Worm (Caenorhabditis elegans) whole organism, L2 larva: ENCODE measurements around the gene T18D3.1.
A peak's percentile ranks its signal among the peaks of the same experiment; 100 is the strongest.

Source experiments
- C34F6.9 ChIP-seq: fragments of 150-350 bp; optimal IDR thresholded peaks from 2 replicates; lab custom pipeline; 2014; ENCODE audit warnings: missing biosample characterization, missing genetic modification characterization
- F13H6.1 ChIP-seq: sonication (generic microtip); optimal IDR thresholded peaks from 2 replicates; lab custom pipeline; 2016; ENCODE audit warnings: missing genetic modification characterization, missing compliant biosample characterization
- R02D3.7 ChIP-seq: fragments of 150-350 bp; optimal IDR thresholded peaks from 2 replicates; lab custom pipeline; 2014; ENCODE audit warnings: missing biosample characterization, missing genetic modification characterization
- Y55F3AM.14 ChIP-seq: fragments of 200-800 bp; sonication (Bioruptor generic); optimal IDR thresholded peaks from 2 replicates; lab custom pipeline; 2018; ENCODE audit warnings: mild to moderate bottlenecking, missing genetic modification characterization, missing compliant biosample characterization
- ZK546.5 ChIP-seq: sonication (generic microtip); optimal IDR thresholded peaks from 2 replicates; lab custom pipeline; 2017; ENCODE audit warnings: missing biosample characterization, missing genetic modification characterization
- alr-1 ChIP-seq: fragments of 150-350 bp; optimal IDR thresholded peaks from 2 replicates; lab custom pipeline; 2014; ENCODE audit warnings: missing biosample characterization, missing genetic modification characterization
- aly-2 ChIP-seq: fragments of 150-350 bp; optimal IDR thresholded peaks from 2 replicates; lab custom pipeline; 2014; ENCODE audit warnings: missing biosample characterization, missing genetic modification characterization
- ama-1 ChIP-seq: fragments of 150-350 bp; optimal IDR thresholded peaks from 2 replicates; lab custom pipeline; 2018; ENCODE audit warnings: inconsistent platforms
- blmp-1 ChIP-seq: sonication (generic microtip); optimal IDR thresholded peaks from 2 replicates; lab custom pipeline; 2017; ENCODE audit warnings: missing genetic modification characterization, mild to moderate bottlenecking, missing compliant biosample characterization, antibody characterized with exemption, moderate library complexity; ENCODE audit not compliant: insufficient read depth
- ceh-16 ChIP-seq: fragments of 150-350 bp; optimal IDR thresholded peaks from 2 replicates; lab custom pipeline; 2014; ENCODE audit warnings: missing biosample characterization, missing genetic modification characterization
- ceh-82 ChIP-seq: fragments of 150-350 bp; optimal IDR thresholded peaks from 2 replicates; lab custom pipeline; 2014; ENCODE audit warnings: missing biosample characterization, missing genetic modification characterization
- crh-2 ChIP-seq: sonication (generic microtip); optimal IDR thresholded peaks from 2 replicates; lab custom pipeline; 2017; ENCODE audit warnings: missing biosample characterization, missing genetic modification characterization
- dmd-4 ChIP-seq: sonication (generic microtip); optimal IDR thresholded peaks from 2 replicates; lab custom pipeline; 2017; ENCODE audit warnings: missing biosample characterization, missing genetic modification characterization
- egl-27 ChIP-seq: sonication (generic microtip); optimal IDR thresholded peaks from 3 replicates; lab custom pipeline; 2017; ENCODE audit warnings: missing biosample characterization, missing genetic modification reagents, missing genetic modification characterization
- elt-1 ChIP-seq: fragments of 150-350 bp; optimal IDR thresholded peaks from 2 replicates; lab custom pipeline; 2014; ENCODE audit warnings: missing biosample characterization, missing genetic modification characterization
- elt-3 ChIP-seq: sonication (generic microtip); optimal IDR thresholded peaks from 2 replicates; lab custom pipeline; 2017; ENCODE audit warnings: missing biosample characterization, missing genetic modification characterization
- fos-1 ChIP-seq: fragments of 150-350 bp; optimal IDR thresholded peaks from 2 replicates; lab custom pipeline; 2014; ENCODE audit warnings: missing biosample characterization, missing genetic modification characterization
- gmeb-1 ChIP-seq: fragments of 150-350 bp; optimal IDR thresholded peaks from 2 replicates; lab custom pipeline; 2014; ENCODE audit warnings: missing biosample characterization, missing genetic modification characterization
- lin-11 ChIP-seq: fragments of 150-350 bp; sonication (generic microtip); optimal IDR thresholded peaks from 2 replicates; lab custom pipeline; 2014; ENCODE audit warnings: missing biosample characterization, missing genetic modification characterization, inconsistent platforms, mixed read lengths
- lin-13 ChIP-seq: fragments of 150-350 bp; optimal IDR thresholded peaks from 2 replicates; lab custom pipeline; 2014; ENCODE audit warnings: missing biosample characterization, missing genetic modification reagents, missing genetic modification characterization
- lin-39 ChIP-seq: fragments of 150-350 bp; optimal IDR thresholded peaks from 2 replicates; lab custom pipeline; 2014; ENCODE audit warnings: missing biosample characterization, missing genetic modification reagents, missing genetic modification characterization
- lsy-2 ChIP-seq, 2 experiments: fragments of 150-350 bp in 1 of 2; sonication (generic microtip) in 1 of 2; optimal IDR thresholded peaks; 2 replicates each; lab custom pipeline; 2014 to 2017; ENCODE audit warnings: missing biosample characterization in 2 of 2, missing genetic modification characterization in 2 of 2
- mab-5 ChIP-seq: fragments of 150-350 bp; optimal IDR thresholded peaks from 2 replicates; lab custom pipeline; 2014; ENCODE audit warnings: missing biosample characterization, missing genetic modification characterization
- mbf-1 ChIP-seq: sonication (generic microtip); optimal IDR thresholded peaks from 2 replicates; lab custom pipeline; 2017; ENCODE audit warnings: missing biosample characterization, missing genetic modification characterization
- mdl-1 ChIP-seq, 2 experiments: fragments of 150-350 bp in 1 of 2; sonication (generic microtip) in 1 of 2; optimal IDR thresholded peaks; 2 replicates each; lab custom pipeline; 2017; ENCODE audit warnings: missing biosample characterization in 2 of 2, missing genetic modification characterization in 2 of 2
- nhr-10 ChIP-seq: sonication (generic microtip); optimal IDR thresholded peaks from 2 replicates; lab custom pipeline; 2017; ENCODE audit warnings: missing biosample characterization, missing genetic modification characterization
- nhr-11 ChIP-seq: fragments of 150-350 bp; optimal IDR thresholded peaks from 2 replicates; lab custom pipeline; 2014; ENCODE audit warnings: missing biosample characterization, missing genetic modification characterization
- nhr-12 ChIP-seq: fragments of 150-350 bp; optimal IDR thresholded peaks from 2 replicates; lab custom pipeline; 2014; ENCODE audit warnings: missing biosample characterization, missing genetic modification characterization
- nhr-129 ChIP-seq: fragments of 150-350 bp; optimal IDR thresholded peaks from 2 replicates; lab custom pipeline; 2014; ENCODE audit warnings: missing biosample characterization, missing genetic modification characterization
- nhr-21 ChIP-seq: fragments of 150-350 bp; optimal IDR thresholded peaks from 2 replicates; lab custom pipeline; 2014; ENCODE audit warnings: missing biosample characterization, missing genetic modification characterization
- nhr-23 ChIP-seq: fragments of 150-350 bp; optimal IDR thresholded peaks from 2 replicates; lab custom pipeline; 2014; ENCODE audit warnings: missing biosample characterization, missing genetic modification reagents, missing genetic modification characterization
- nhr-237 ChIP-seq: fragments of 150-350 bp; optimal IDR thresholded peaks from 2 replicates; lab custom pipeline; 2014; ENCODE audit warnings: missing biosample characterization, missing genetic modification characterization
- nhr-25 ChIP-seq: fragments of 150-350 bp; sonication (generic microtip); optimal IDR thresholded peaks from 3 replicates; lab custom pipeline; 2014; ENCODE audit warnings: missing biosample characterization, missing genetic modification characterization
- nhr-6 ChIP-seq: fragments of 150-350 bp; optimal IDR thresholded peaks from 2 replicates; lab custom pipeline; 2014; ENCODE audit warnings: missing biosample characterization, missing genetic modification characterization
- nhr-77 ChIP-seq: fragments of 150-350 bp; optimal IDR thresholded peaks from 2 replicates; lab custom pipeline; 2014; ENCODE audit warnings: missing biosample characterization, missing genetic modification characterization
- peb-1 ChIP-seq: fragments of 150-350 bp; optimal IDR thresholded peaks from 2 replicates; lab custom pipeline; 2014; ENCODE audit warnings: missing biosample characterization, missing genetic modification characterization
- sem-4 ChIP-seq: fragments of 150-350 bp; optimal IDR thresholded peaks from 2 replicates; lab custom pipeline; 2014; ENCODE audit warnings: missing biosample characterization, missing genetic modification reagents, missing genetic modification characterization
- skn-1 ChIP-seq: sonication (generic microtip); optimal IDR thresholded peaks from 2 replicates; lab custom pipeline; 2017; ENCODE audit warnings: missing biosample characterization, missing genetic modification characterization
- sma-3 ChIP-seq: sonication (generic microtip); optimal IDR thresholded peaks from 2 replicates; lab custom pipeline; 2016; ENCODE audit warnings: missing genetic modification reagents, missing genetic modification characterization, missing compliant biosample characterization
- sma-9 ChIP-seq, 2 experiments: fragments of 150-350 bp in 1 of 2; sonication (generic microtip) in 1 of 2; optimal IDR thresholded peaks; 2 replicates each; lab custom pipeline; 2014 to 2016; ENCODE audit warnings: missing genetic modification characterization in 2 of 2, mild to moderate bottlenecking in 1 of 2, missing biosample characterization in 1 of 2, missing compliant biosample characterization in 1 of 2, missing genetic modification reagents in 1 of 2, moderate library complexity in 1 of 2
- snpc-4 ChIP-seq: fragments of 150-350 bp; optimal IDR thresholded peaks from 2 replicates; lab custom pipeline; 2014; ENCODE audit warnings: missing biosample characterization, missing genetic modification characterization
- unc-39 ChIP-seq: fragments of 150-350 bp; optimal IDR thresholded peaks from 2 replicates; lab custom pipeline; 2014; ENCODE audit warnings: missing biosample characterization, missing genetic modification characterization
- unc-55 ChIP-seq: fragments of 150-350 bp; sonication (generic microtip); optimal IDR thresholded peaks from 3 replicates; lab custom pipeline; 2014; ENCODE audit warnings: missing biosample characterization, missing genetic modification reagents, missing genetic modification characterization
- unc-62 ChIP-seq: fragments of 150-350 bp; optimal IDR thresholded peaks from 2 replicates; lab custom pipeline; 2014; ENCODE audit warnings: missing biosample characterization, missing genetic modification reagents, missing genetic modification characterization
- zag-1 ChIP-seq: fragments of 150-350 bp; optimal IDR thresholded peaks from 2 replicates; lab custom pipeline; 2014; ENCODE audit warnings: missing biosample characterization, missing genetic modification characterization
- ztf-1 ChIP-seq: fragments of 200-800 bp; sonication (Bioruptor generic); conservative IDR thresholded peaks from 2 replicates; pipeline ENCODE4 v1.3.6; 2022; ENCODE audit warnings: missing genetic modification characterization, missing compliant biosample characterization
- ztf-4 ChIP-seq: fragments of 150-350 bp; optimal IDR thresholded peaks from 2 replicates; lab custom pipeline; 2014; ENCODE audit warnings: missing biosample characterization, missing genetic modification characterization

Gene T18D3.1

DNA sequence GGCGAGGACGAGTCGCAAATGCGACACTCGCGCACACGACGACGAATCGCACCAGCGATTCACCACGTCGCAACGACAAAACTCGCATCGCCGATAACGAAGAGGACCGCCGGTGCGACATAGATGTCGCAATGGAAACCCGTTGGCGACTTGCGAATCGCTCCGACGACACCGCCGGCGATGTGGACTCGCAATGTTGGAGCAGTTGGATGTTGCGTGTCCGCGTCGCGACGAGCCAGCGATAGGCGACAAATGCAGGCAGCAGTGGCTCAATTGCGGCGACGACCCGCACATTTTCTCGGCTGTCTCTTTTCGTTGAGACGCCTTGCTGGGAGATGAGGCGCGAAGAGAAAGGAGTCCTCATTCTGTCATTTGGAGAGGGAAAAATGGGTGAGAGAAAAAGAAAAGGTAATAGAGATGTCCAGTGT is 2.4 kb upstream of the T18D3.1 start:
- TF ChIP-seq unc-62 (GFP tag; lab: Kevin White, UChicago): no peak
- peak; percentile 47 for TF ChIP-seq F13H6.1 (tag; lab: Kevin White, UChicago)
- peak; percentile 64 for TF ChIP-seq unc-55 (GFP tag; lab: Kevin White, UChicago)
- TF ChIP-seq aly-2 (tag; lab: Kevin White, UChicago): no peak
- TF ChIP-seq sem-4: peak; percentile 28
- peak; percentile 35 for TF ChIP-seq C34F6.9 (tag; lab: Kevin White, UChicago)
- no peak for TF ChIP-seq crh-2 (tag; lab: Kevin White, UChicago)
- no peak for TF ChIP-seq lin-11
- TF ChIP-seq ama-1 (lab: Kevin White, UChicago): no peak
- no peak for TF ChIP-seq Y55F3AM.14 (GFP tag; lab: Kevin White, UChicago)
- no peak for TF ChIP-seq nhr-12 (tag; lab: Kevin White, UChicago)
- TF ChIP-seq dmd-4 (tag; lab: Kevin White, UChicago): no peak
- no peak for TF ChIP-seq nhr-23 (tag; lab: Kevin White, UChicago)
- TF ChIP-seq sma-9 (GFP tag; optimal IDR thresholded peaks at IDR 0.05; lab: Kevin White, UChicago): peak; percentile 3
- TF ChIP-seq sma-9 (tag; optimal IDR thresholded peaks at IDR 0.05; lab: Kevin White, UChicago): no peak
- no peak for TF ChIP-seq lin-39 (tag; lab: Kevin White, UChicago)
- no peak for TF ChIP-seq mbf-1 (tag; lab: Kevin White, UChicago)
- no peak for TF ChIP-seq ztf-1
- TF ChIP-seq nhr-129 (tag; lab: Kevin White, UChicago): peak; percentile 60
- no peak for TF ChIP-seq ceh-82 (tag; lab: Kevin White, UChicago)
- TF ChIP-seq fos-1 (tag; lab: Kevin White, UChicago): peak; percentile 31
- TF ChIP-seq elt-1 (tag; lab: Kevin White, UChicago): no peak
- TF ChIP-seq lsy-2 (tag; optimal IDR thresholded peaks at IDR 0.05; lab: Kevin White, UChicago): peak; percentile 22 to 40
- TF ChIP-seq nhr-11 (tag; lab: Kevin White, UChicago): no peak
- no peak for TF ChIP-seq nhr-21 (tag; lab: Kevin White, UChicago)
- no peak for TF ChIP-seq nhr-237 (tag; lab: Kevin White, UChicago)
- no peak for TF ChIP-seq nhr-25 (tag; lab: Kevin White, UChicago)
- no peak for TF ChIP-seq sma-3 (GFP tag; lab: Kevin White, UChicago)
- TF ChIP-seq mdl-1 (tag; optimal IDR thresholded peaks at IDR 0.05; lab: Kevin White, UChicago): no peak

DNA sequence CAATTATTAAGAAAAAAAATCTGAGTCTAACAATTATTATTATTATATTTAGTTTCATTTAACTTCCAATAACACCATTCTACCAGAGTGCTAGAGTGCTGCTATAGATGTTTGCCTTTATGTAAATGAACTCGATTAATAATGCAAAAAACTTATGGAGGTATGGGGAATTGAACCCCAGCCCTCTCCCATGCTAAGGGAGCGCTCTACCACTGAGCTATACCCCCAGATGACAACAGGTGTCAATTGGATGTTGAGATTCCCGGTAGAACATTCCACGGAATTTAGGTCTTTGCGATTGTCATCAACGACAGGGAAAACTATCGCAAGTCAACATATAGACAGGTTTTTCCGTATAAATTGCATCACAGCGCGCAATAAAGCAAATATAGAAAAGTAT is 3.5 kb downstream of the T18D3.1 start:
- no peak for TF ChIP-seq elt-1 (tag; lab: Kevin White, UChicago)
- TF ChIP-seq crh-2 (tag; lab: Kevin White, UChicago): peak; percentile 50
- TF ChIP-seq gmeb-1 (tag; lab: Kevin White, UChicago): peak; percentile 43
- no peak for TF ChIP-seq elt-3 (tag; lab: Kevin White, UChicago)
- TF ChIP-seq ama-1 (lab: Kevin White, UChicago): no peak
- TF ChIP-seq nhr-77 (tag; lab: Kevin White, UChicago): no peak
- peak; percentile 83 for TF ChIP-seq nhr-21 (tag; lab: Kevin White, UChicago)
- no peak for TF ChIP-seq alr-1 (tag; lab: Kevin White, UChicago)
- no peak for TF ChIP-seq aly-2 (tag; lab: Kevin White, UChicago)
- no peak for TF ChIP-seq snpc-4
- no peak for TF ChIP-seq lin-39 (tag; lab: Kevin White, UChicago)
- TF ChIP-seq sma-9 (GFP tag; optimal IDR thresholded peaks at IDR 0.05; lab: Kevin White, UChicago): peak; percentile 73
- no peak for TF ChIP-seq sma-9 (tag; optimal IDR thresholded peaks at IDR 0.05; lab: Kevin White, UChicago)
- peak; percentile 11 for TF ChIP-seq ztf-4
- no peak for TF ChIP-seq mab-5 (tag; lab: Kevin White, UChicago)
- peak; percentile 84 for TF ChIP-seq nhr-129 (tag; lab: Kevin White, UChicago)
- TF ChIP-seq nhr-10 (tag; lab: Kevin White, UChicago): no peak
- no peak for TF ChIP-seq C34F6.9 (tag; lab: Kevin White, UChicago)
- peak; percentile 62 for TF ChIP-seq sma-3 (GFP tag; lab: Kevin White, UChicago)
- peak; percentile 20 for TF ChIP-seq fos-1 (tag; lab: Kevin White, UChicago)
- no peak for TF ChIP-seq nhr-11 (tag; lab: Kevin White, UChicago)
- no peak for TF ChIP-seq R02D3.7 (tag; lab: Kevin White, UChicago)
- no peak for TF ChIP-seq mdl-1 (tag; optimal IDR thresholded peaks at IDR 0.05; lab: Kevin White, UChicago)
- TF ChIP-seq ceh-82 (tag; lab: Kevin White, UChicago): no peak
- TF ChIP-seq lin-11: no peak
- TF ChIP-seq unc-55 (GFP tag; lab: Kevin White, UChicago): no peak
- TF ChIP-seq blmp-1 (tag; lab: Kevin White, UChicago): no peak
- TF ChIP-seq F13H6.1 (tag; lab: Kevin White, UChicago): peak; percentile 70
- no peak for TF ChIP-seq peb-1
- TF ChIP-seq lsy-2 (tag; optimal IDR thresholded peaks at IDR 0.05; lab: Kevin White, UChicago): peak in 1 of 2 experiments; percentile 57
- no peak for TF ChIP-seq skn-1
- no peak for TF ChIP-seq nhr-23 (tag; lab: Kevin White, UChicago)
- no peak for TF ChIP-seq unc-62 (GFP tag; lab: Kevin White, UChicago)
- no peak for TF ChIP-seq ztf-1
- no peak for TF ChIP-seq nhr-25 (tag; lab: Kevin White, UChicago)
- TF ChIP-seq unc-39 (tag; lab: Kevin White, UChicago): no peak
- TF ChIP-seq egl-27 (tag; lab: Kevin White, UChicago): peak; percentile 56
- TF ChIP-seq dmd-4 (tag; lab: Kevin White, UChicago): no peak
- TF ChIP-seq nhr-237 (tag; lab: Kevin White, UChicago): no peak
- TF ChIP-seq mbf-1 (tag; lab: Kevin White, UChicago): no peak
- TF ChIP-seq nhr-6 (tag; lab: Kevin White, UChicago): peak; percentile 19
- TF ChIP-seq lin-13 (GFP tag; lab: Kevin White, UChicago): peak; percentile 47
- TF ChIP-seq nhr-12 (tag; lab: Kevin White, UChicago): no peak
- peak; percentile 21 for TF ChIP-seq Y55F3AM.14 (GFP tag; lab: Kevin White, UChicago)
- no peak for TF ChIP-seq ZK546.5 (tag; lab: Kevin White, UChicago)
- TF ChIP-seq ceh-16 (tag; lab: Kevin White, UChicago): peak; percentile 15
- no peak for TF ChIP-seq zag-1 (tag; lab: Kevin White, UChicago)
